Worm (Caenorhabditis elegans) whole organism, midembryonic: Measurements from ENCODE around the gene pcyt-1.

Experiments used
- T22C8.4 ChIP-seq: fragments of 200-800 bp; sonication (Bioruptor generic); IDR thresholded peaks from 2 replicates; pipeline ENCODE4 v1.3.6; 2022; ENCODE audit warnings: missing genetic modification characterization, missing compliant biosample characterization
- cog-1 ChIP-seq: sonication (generic microtip); optimal IDR thresholded peaks from 2 replicates; lab custom pipeline; 2016; ENCODE audit warnings: missing genetic modification characterization, missing compliant biosample characterization
- flt-1 ChIP-seq: fragments of 200-800 bp; sonication (Bioruptor generic); IDR thresholded peaks from 2 replicates; pipeline ENCODE4 v1.3.6; 2022; ENCODE audit warnings: missing genetic modification characterization, missing compliant biosample characterization
- klf-2 ChIP-seq: fragments of 200-800 bp; sonication (Bioruptor generic); conservative IDR thresholded peaks from 2 replicates; pipeline ENCODE4 v1.3.6; 2022; ENCODE audit warnings: missing genetic modification reagents, missing genetic modification characterization, missing compliant biosample characterization
- med-1 ChIP-seq: sonication (generic microtip); optimal IDR thresholded peaks from 2 replicates; lab custom pipeline; 2017; ENCODE audit warnings: missing genetic modification characterization, mild to moderate bottlenecking, missing compliant biosample characterization, antibody characterized with exemption, missing genetic modification reagents; ENCODE audit not compliant: insufficient read depth
- ref-1 ChIP-seq: fragments of 200-800 bp; sonication (Bioruptor generic); conservative IDR thresholded peaks from 2 replicates; pipeline ENCODE4 v1.3.6; 2022; ENCODE audit warnings: missing genetic modification reagents, missing genetic modification characterization, missing compliant biosample characterization
- tab-1 ChIP-seq: fragments of 200-800 bp; sonication (Bioruptor generic); IDR thresholded peaks from 2 replicates; pipeline ENCODE4 v1.3.6; 2022; ENCODE audit warnings: missing genetic modification characterization, missing compliant biosample characterization
- ztf-23 ChIP-seq: fragments of 200-800 bp; sonication (Bioruptor generic); IDR thresholded peaks from 2 replicates; pipeline ENCODE4 v1.3.6; 2022; ENCODE audit warnings: missing genetic modification reagents, missing genetic modification characterization, missing compliant biosample characterization
- ztf-29 ChIP-seq: fragments of 200-800 bp; sonication (Bioruptor generic); IDR thresholded peaks from 2 replicates; pipeline ENCODE4 v1.3.6; 2022; ENCODE audit warnings: missing genetic modification reagents, missing genetic modification characterization, missing compliant biosample characterization

pcyt-1 gene

ce11 chrX:7572057-7572456 lies at the start of gene pcyt-1:
Gene pcyt-1 (plus strand): TSS chrX:7572357.
- TF ChIP-seq cog-1 (tag; lab: Kevin White, UChicago) (no peak), med-1 (GFP tag; lab: Kevin White, UChicago) (no peak), tab-1 (GFP tag; lab: Robert Waterston, UW) (no peak), ref-1 (GFP tag; lab: Robert Waterston, UW) (no peak), ztf-29 (GFP tag; lab: Robert Waterston, UW) (no peak), flt-1 (GFP tag; lab: Robert Waterston, UW) (no peak), ztf-23 (GFP tag; lab: Robert Waterston, UW) (no peak), T22C8.4 (GFP tag; lab: Robert Waterston, UW) (no peak), klf-2 (GFP tag; lab: Robert Waterston, UW) (no peak)

- TF ChIP-seq ztf-29 (GFP tag; lab: Robert Waterston, UW) (no peak), flt-1 (GFP tag; lab: Robert Waterston, UW) (no peak), ref-1 (GFP tag; lab: Robert Waterston, UW) (no peak), T22C8.4 (GFP tag; lab: Robert Waterston, UW) (no peak), med-1 (GFP tag; lab: Kevin White, UChicago) (no peak), cog-1 (tag; lab: Kevin White, UChicago) (no peak), klf-2 (GFP tag; lab: Robert Waterston, UW) (no peak), ztf-23 (GFP tag; lab: Robert Waterston, UW) (no peak), tab-1 (GFP tag; lab: Robert Waterston, UW) (no peak)
Measured at ce11 chrX:7522595-7522994, 49.6 kb upstream of the pcyt-1 start.

- TF ChIP-seq flt-1 (GFP tag; lab: Robert Waterston, UW) (no peak), ztf-29 (GFP tag; lab: Robert Waterston, UW) (no peak), klf-2 (GFP tag; lab: Robert Waterston, UW) (no peak), med-1 (GFP tag; lab: Kevin White, UChicago) (no peak), cog-1 (tag; lab: Kevin White, UChicago) (no peak)
Measured at ce11 chrX:7523799-7524198, 48.4 kb upstream of the pcyt-1 start.

ce11 chrX:7525271-7525670 lies 46.9 kb upstream of the pcyt-1 start, which contains the start of gene F46C8.3:
Gene F46C8.3 (plus strand): TSS chrX:7525571.
- TF ChIP-seq ztf-29 (GFP tag; lab: Robert Waterston, UW), result no peak
- TF ChIP-seq ztf-23 (GFP tag; lab: Robert Waterston, UW), result no peak
- no peak for TF ChIP-seq flt-1 (GFP tag; lab: Robert Waterston, UW)
- no peak for TF ChIP-seq med-1 (GFP tag; lab: Kevin White, UChicago)
- no peak for TF ChIP-seq T22C8.4 (GFP tag; lab: Robert Waterston, UW)
- no peak for TF ChIP-seq ref-1 (GFP tag; lab: Robert Waterston, UW)
- TF ChIP-seq klf-2 (GFP tag; lab: Robert Waterston, UW), result no peak
- TF ChIP-seq cog-1 (tag; lab: Kevin White, UChicago), result no peak
- TF ChIP-seq tab-1 (GFP tag; lab: Robert Waterston, UW), result no peak

ce11 chrX:7532632-7533031 lies 39.5 kb upstream of the pcyt-1 start, which contains the start of gene ceh-14:
Gene ceh-14 (minus strand): TSS chrX:7532732.
- TF ChIP-seq ztf-29 (GFP tag; lab: Robert Waterston, UW) (no peak), flt-1 (GFP tag; lab: Robert Waterston, UW) (no peak), ref-1 (GFP tag; lab: Robert Waterston, UW) (no peak), klf-2 (GFP tag; lab: Robert Waterston, UW) (no peak), T22C8.4 (GFP tag; lab: Robert Waterston, UW) (no peak), cog-1 (tag; lab: Kevin White, UChicago) (no peak), ztf-23 (GFP tag; lab: Robert Waterston, UW) (no peak), tab-1 (GFP tag; lab: Robert Waterston, UW) (no peak), med-1 (GFP tag; lab: Kevin White, UChicago) (no peak)

- TF ChIP-seq med-1 (GFP tag; lab: Kevin White, UChicago), result no peak
- no peak for TF ChIP-seq cog-1 (tag; lab: Kevin White, UChicago)
- TF ChIP-seq tab-1 (GFP tag; lab: Robert Waterston, UW), result no peak
- no peak for TF ChIP-seq flt-1 (GFP tag; lab: Robert Waterston, UW)
- TF ChIP-seq ref-1 (GFP tag; lab: Robert Waterston, UW), result no peak
- no peak for TF ChIP-seq ztf-23 (GFP tag; lab: Robert Waterston, UW)
- no peak for TF ChIP-seq T22C8.4 (GFP tag; lab: Robert Waterston, UW)
- no peak for TF ChIP-seq klf-2 (GFP tag; lab: Robert Waterston, UW)
- TF ChIP-seq ztf-29 (GFP tag; lab: Robert Waterston, UW), result no peak
Measured at ce11 chrX:7534454-7534853, 37.7 kb upstream of the pcyt-1 start.

ce11 chrX:7536869-7537268 lies 35.3 kb upstream of the pcyt-1 start:
- TF ChIP-seq flt-1 (GFP tag; lab: Robert Waterston, UW) (no peak), tab-1 (GFP tag; lab: Robert Waterston, UW) (no peak), med-1 (GFP tag; lab: Kevin White, UChicago) (no peak), ref-1 (GFP tag; lab: Robert Waterston, UW) (no peak), klf-2 (GFP tag; lab: Robert Waterston, UW) (no peak), ztf-29 (GFP tag; lab: Robert Waterston, UW) (no peak; the same call in 1 of the 2 replicates), cog-1 (tag; lab: Kevin White, UChicago) (no peak), ztf-23 (GFP tag; lab: Robert Waterston, UW) (no peak), T22C8.4 (GFP tag; lab: Robert Waterston, UW) (no peak)

- TF ChIP-seq T22C8.4 (GFP tag; lab: Robert Waterston, UW), result no peak
- no peak for TF ChIP-seq ztf-29 (GFP tag; lab: Robert Waterston, UW)
- TF ChIP-seq ztf-23 (GFP tag; lab: Robert Waterston, UW), result no peak
- no peak for TF ChIP-seq ref-1 (GFP tag; lab: Robert Waterston, UW)
- TF ChIP-seq tab-1 (GFP tag; lab: Robert Waterston, UW), result no peak
- TF ChIP-seq klf-2 (GFP tag; lab: Robert Waterston, UW), result no peak
- TF ChIP-seq cog-1 (tag; lab: Kevin White, UChicago), result no peak
- TF ChIP-seq med-1 (GFP tag; lab: Kevin White, UChicago), result no peak
- TF ChIP-seq flt-1 (GFP tag; lab: Robert Waterston, UW), result no peak
Measured at ce11 chrX:7537742-7538268, 34.4 kb upstream of the pcyt-1 start, which contains the start of gene dpy-7. Gene dpy-7 (minus strand): TSS chrX:7537792.
